Worm (Caenorhabditis elegans): ENCODE data around the gene npp-25.

DNA sequence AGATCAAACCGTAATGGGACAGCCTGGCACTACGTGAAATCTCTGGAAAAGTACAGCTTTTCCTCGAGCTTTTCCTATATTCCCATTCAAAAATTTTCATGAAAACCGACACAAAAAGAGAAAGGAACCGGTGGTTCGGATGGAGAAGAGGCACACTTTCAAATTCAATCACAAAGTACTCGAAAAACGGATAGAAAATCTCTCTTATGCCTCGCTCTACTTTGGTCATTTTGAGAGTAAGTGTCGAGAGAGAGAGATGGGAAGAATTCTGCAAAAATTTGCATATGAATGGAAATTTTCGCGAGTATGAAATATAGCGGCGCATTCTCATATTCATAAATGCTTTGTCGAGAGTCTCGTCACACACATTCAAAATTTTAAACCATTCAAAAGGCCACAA, 33.0 kb downstream of the npp-25 start:
- no peak for TF ChIP-seq bed-3 (GFP tag; optimal IDR thresholded peaks at IDR 0.05)
- no peak for TF ChIP-seq hlh-1 (tag; optimal IDR thresholded peaks at IDR 0.05)
- TF ChIP-seq unc-62 (GFP tag; optimal IDR thresholded peaks at IDR 0.05): no peak
- TF ChIP-seq elt-3 (tag; optimal IDR thresholded peaks at IDR 0.05): no peak
- TF ChIP-seq nhr-28 (tag; optimal IDR thresholded peaks at IDR 0.05): no peak
- no peak for TF ChIP-seq nhr-237 (tag; optimal IDR thresholded peaks at IDR 0.05)
- no peak for TF ChIP-seq blmp-1 (tag; optimal IDR thresholded peaks at IDR 0.05)
- TF ChIP-seq lin-13 (tag; optimal IDR thresholded peaks at IDR 0.05): no peak
